Worm (Caenorhabditis elegans): ENCODE measurements around the gene B0524.5.
A peak's percentile ranks its signal among the peaks of the same experiment; 100 is the strongest.

Gene B0524.5

ce11 chrIII:1923419-1924318 lies 30.0 kb upstream of the B0524.5 start (continued):
- no peak for TF ChIP-seq alr-1 (tag; optimal IDR thresholded peaks at IDR 0.05; ENCODE audit: borderline replicate concordance)
- TF ChIP-seq nhr-12 (tag; optimal IDR thresholded peaks at IDR 0.05), result no peak
- peak; percentile 93 for TF ChIP-seq snu-23 (GFP tag; optimal IDR thresholded peaks at IDR 0.05)
- peak in 1 of 2 experiments; percentile 74 for TF ChIP-seq ztf-11 (tag; optimal IDR thresholded peaks at IDR 0.05)
- TF ChIP-seq ztf-4 (tag; optimal IDR thresholded peaks at IDR 0.05), result peak; percentile 75
- TF ChIP-seq irx-1 (tag; optimal IDR thresholded peaks at IDR 0.05), result peak; percentile 92
- peak; percentile 91 for TF ChIP-seq blmp-1 (tag; optimal IDR thresholded peaks at IDR 0.05)
- TF ChIP-seq pax-3 (tag; optimal IDR thresholded peaks at IDR 0.05), result peak; percentile 90
- no peak for TF ChIP-seq nhr-84 (tag; optimal IDR thresholded peaks at IDR 0.05)
- TF ChIP-seq nhr-77 (tag; optimal IDR thresholded peaks at IDR 0.05), result peak; percentile 89
- peak; percentile 96 for TF ChIP-seq unc-86 (tag; optimal IDR thresholded peaks at IDR 0.05)
- TF ChIP-seq fkh-8 (tag; optimal IDR thresholded peaks at IDR 0.05), result peak; percentile 97
- peak; percentile 84 for TF ChIP-seq lin-13 (GFP tag; optimal IDR thresholded peaks at IDR 0.05)
- TF ChIP-seq ceh-88 (GFP tag; IDR thresholded peaks at IDR 0.05), result peak; percentile 90
- peak; percentile 82 for TF ChIP-seq egl-13 (tag; optimal IDR thresholded peaks at IDR 0.05)
- peak; percentile 79 for TF ChIP-seq xbp-1 (tag; optimal IDR thresholded peaks at IDR 0.05)
- TF ChIP-seq C16A3.4 (tag; optimal IDR thresholded peaks at IDR 0.05), result peak; percentile 74
- TF ChIP-seq ets-5 (GFP tag; IDR thresholded peaks at IDR 0.05), result no peak
- TF ChIP-seq snpc-4 (tag; optimal IDR thresholded peaks at IDR 0.05), result peak; percentile 59
- TF ChIP-seq vab-15 (tag; optimal IDR thresholded peaks at IDR 0.05), result peak; percentile 70
- TF ChIP-seq tbx-2 (tag; optimal IDR thresholded peaks at IDR 0.05), result peak; percentile 97
- peak; percentile 47 to 92 for TF ChIP-seq mdl-1 (tag; optimal IDR thresholded peaks at IDR 0.05)
- TF ChIP-seq nhr-19 (GFP tag; conservative IDR thresholded peaks at IDR 0.05), result peak; percentile 96
- peak; percentile 51 for TF ChIP-seq C04F5.9 (tag; optimal IDR thresholded peaks at IDR 0.05)
- peak; percentile 67 for TF ChIP-seq sup-37 (GFP tag; optimal IDR thresholded peaks at IDR 0.05)
- no peak for TF ChIP-seq ceh-63 (GFP tag; optimal IDR thresholded peaks at IDR 0.05)
- peak; percentile 99 for TF ChIP-seq nhr-20 (tag; optimal IDR thresholded peaks at IDR 0.05)
- peak; percentile 84 for TF ChIP-seq sox-4 (tag; optimal IDR thresholded peaks at IDR 0.05)
- no peak for TF ChIP-seq pqm-1 (tag; optimal IDR thresholded peaks at IDR 0.05)
- TF ChIP-seq dpl-1 (GFP tag; optimal IDR thresholded peaks at IDR 0.05), result peak; percentile 59 to 65 (median 63)
- TF ChIP-seq fkh-4 (tag; optimal IDR thresholded peaks at IDR 0.05; ENCODE audit: borderline replicate concordance), result peak; percentile 30
- peak; percentile 90 for TF ChIP-seq lin-39 (tag; optimal IDR thresholded peaks at IDR 0.05)
- peak; percentile 69 for TF ChIP-seq nhr-237 (tag; optimal IDR thresholded peaks at IDR 0.05)
- peak; percentile 82 for TF ChIP-seq unc-62 (GFP tag; optimal IDR thresholded peaks at IDR 0.05)
- TF ChIP-seq zag-1 (tag; optimal IDR thresholded peaks at IDR 0.05), result peak; percentile 45
- TF ChIP-seq mef-2 (tag; optimal IDR thresholded peaks at IDR 0.05), result peak; percentile 78
- peak; percentile 86 for TF ChIP-seq fos-1 (tag; optimal IDR thresholded peaks at IDR 0.05)
- no peak for TF ChIP-seq tlp-1 (tag; optimal IDR thresholded peaks at IDR 0.05)
- peak; percentile 56 for TF ChIP-seq unc-130 (tag; optimal IDR thresholded peaks at IDR 0.05)
- peak; percentile 83 for TF ChIP-seq mab-9 (GFP tag; IDR thresholded peaks at IDR 0.05)
- TF ChIP-seq hlh-17 (GFP tag; optimal IDR thresholded peaks at IDR 0.05; ENCODE audit: borderline replicate concordance), result no peak
- peak; percentile 87 to 88 for TF ChIP-seq lsy-2 (tag; optimal IDR thresholded peaks at IDR 0.05)
- TF ChIP-seq swsn-7 (tag; optimal IDR thresholded peaks at IDR 0.05), result peak; percentile 93
